Worm (Caenorhabditis elegans) whole organism, young adult: ENCODE data around the gene atg-2.
A peak's percentile ranks its signal among the peaks of the same experiment; 100 is the strongest.

Experiments used
- B0035.1 ChIP-seq: sonication (generic microtip); optimal IDR thresholded peaks from 2 replicates; lab custom pipeline; 2016; ENCODE audit warnings: missing genetic modification characterization, mild to moderate bottlenecking, missing compliant biosample characterization, missing genotype, missing genetic modification reagents
- B0261.1 ChIP-seq: sonication (generic microtip); optimal IDR thresholded peaks from 2 replicates; lab custom pipeline; 2016; ENCODE audit warnings: mild to moderate bottlenecking, missing genetic modification characterization, moderate library complexity, missing compliant biosample characterization
- C06A6.2 ChIP-seq: fragments of 200-800 bp; sonication (Bioruptor generic); conservative IDR thresholded peaks from 2 replicates; pipeline ENCODE4 v1.3.6; 2022; ENCODE audit warnings: missing genetic modification characterization, missing compliant biosample characterization
- D2030.7 ChIP-seq: fragments of 200-800 bp; sonication (Bioruptor generic); IDR thresholded peaks from 2 replicates; pipeline ENCODE4 v1.3.6; 2022; ENCODE audit warnings: missing genetic modification reagents, missing genetic modification characterization, missing compliant biosample characterization
- F10E7.11 ChIP-seq: sonication (generic microtip); optimal IDR thresholded peaks from 2 replicates; lab custom pipeline; 2017; ENCODE audit warnings: mild to moderate bottlenecking, missing genetic modification characterization, moderate library complexity, missing compliant biosample characterization
- F22D6.2 ChIP-seq: sonication (generic microtip); optimal IDR thresholded peaks from 2 replicates; lab custom pipeline; 2016; ENCODE audit warnings: mild to moderate bottlenecking, missing genetic modification characterization, missing compliant biosample characterization
- F39B2.1 ChIP-seq: fragments of 200-800 bp; sonication (Bioruptor generic); IDR thresholded peaks from 2 replicates; pipeline ENCODE4 v1.3.6; 2022; ENCODE audit warnings: missing genetic modification reagents, missing genetic modification characterization, missing compliant biosample characterization
- F57A8.1 ChIP-seq: fragments of 200-800 bp; sonication (Bioruptor generic); optimal IDR thresholded peaks from 2 replicates; lab custom pipeline; 2018; ENCODE audit warnings: mild to moderate bottlenecking, missing genetic modification characterization, moderate library complexity, missing compliant biosample characterization
- K12H6.12 ChIP-seq: fragments of 200-800 bp; sonication (Bioruptor generic); optimal IDR thresholded peaks from 2 replicates; lab custom pipeline; 2018; ENCODE audit warnings: mild to moderate bottlenecking, missing genetic modification characterization, missing compliant biosample characterization
- Y53F4B.3 ChIP-seq: fragments of 200-800 bp; sonication (Bioruptor generic); IDR thresholded peaks from 2 replicates; pipeline ENCODE4 v1.3.6; 2022; ENCODE audit warnings: missing genetic modification reagents, missing genetic modification characterization, missing compliant biosample characterization
- Y53G8AR.9 ChIP-seq: fragments of 200-800 bp; sonication (Bioruptor generic); conservative IDR thresholded peaks from 2 replicates; pipeline ENCODE4 v1.3.6; 2022; ENCODE audit warnings: missing genetic modification reagents, missing genetic modification characterization, missing compliant biosample characterization
- Y79H2A.3 ChIP-seq: fragments of 200-800 bp; sonication (Bioruptor generic); conservative IDR thresholded peaks from 2 replicates; pipeline ENCODE4 v1.3.6; 2022; ENCODE audit warnings: missing genetic modification reagents, missing genetic modification characterization, missing compliant biosample characterization
- ama-1 ChIP-seq, 3 experiments: fragments of 150-350 bp in 1 of 3; sonication (generic microtip) in 2 of 3; optimal IDR thresholded peaks; 2 replicates each; lab custom pipeline; 2014 to 2018; ENCODE audit warnings: missing biosample characterization in 2 of 3, missing genetic modification characterization in 2 of 3, missing genetic modification reagents in 2 of 3
- athp-1 ChIP-seq: sonication (generic microtip); optimal IDR thresholded peaks from 2 replicates; lab custom pipeline; 2017; ENCODE audit warnings: mild to moderate bottlenecking, missing genetic modification characterization, missing compliant biosample characterization
- bed-2 ChIP-seq: fragments of 200-800 bp; sonication (Bioruptor generic); IDR thresholded peaks from 2 replicates; pipeline ENCODE4 v1.3.6; 2022; ENCODE audit warnings: missing genetic modification reagents, missing genetic modification characterization, missing compliant biosample characterization
- cebp-2 ChIP-seq: fragments of 200-800 bp; sonication (Bioruptor generic); IDR thresholded peaks from 2 replicates; pipeline ENCODE4 v1.3.6; 2022; ENCODE audit warnings: missing genetic modification characterization, missing compliant biosample characterization
- ceh-100 ChIP-seq: fragments of 200-800 bp; sonication (Bioruptor generic); IDR thresholded peaks from 2 replicates; pipeline ENCODE4 v1.3.6; 2022; ENCODE audit warnings: missing genetic modification reagents, missing genetic modification characterization, missing compliant biosample characterization
- ceh-27 ChIP-seq: fragments of 200-800 bp; sonication (Bioruptor generic); optimal IDR thresholded peaks from 2 replicates; lab custom pipeline; 2018; ENCODE audit warnings: mild to moderate bottlenecking, missing genetic modification characterization, moderate library complexity, missing compliant biosample characterization
- ceh-91 ChIP-seq: fragments of 200-800 bp; sonication (Bioruptor generic); IDR thresholded peaks from 2 replicates; pipeline ENCODE4 v1.3.6; 2022; ENCODE audit warnings: missing genetic modification reagents, missing genetic modification characterization, missing compliant biosample characterization
- egl-18 ChIP-seq: fragments of 200-800 bp; sonication (Bioruptor generic); IDR thresholded peaks from 2 replicates; pipeline ENCODE4 v1.3.6; 2022; ENCODE audit warnings: missing genetic modification reagents, missing genetic modification characterization, missing compliant biosample characterization
- ekl-4 ChIP-seq: fragments of 200-800 bp; sonication (Bioruptor generic); IDR thresholded peaks from 2 replicates; pipeline ENCODE4 v1.3.6; 2022; ENCODE audit warnings: missing genetic modification reagents, missing genetic modification characterization, missing compliant biosample characterization
- hlh-12 ChIP-seq: sonication (generic microtip); optimal IDR thresholded peaks from 2 replicates; lab custom pipeline; 2016; ENCODE audit warnings: missing genetic modification characterization, missing compliant biosample characterization
- hmg-1.2 ChIP-seq: fragments of 200-800 bp; sonication (Bioruptor generic); IDR thresholded peaks from 2 replicates; pipeline ENCODE4 v1.3.6; 2022; ENCODE audit warnings: missing genetic modification reagents, missing genetic modification characterization, missing compliant biosample characterization
- hmg-20 ChIP-seq: fragments of 200-800 bp; sonication (Bioruptor generic); IDR thresholded peaks from 2 replicates; pipeline ENCODE4 v1.3.6; 2022; ENCODE audit warnings: missing genetic modification reagents, missing genetic modification characterization, missing compliant biosample characterization
- lag-1 ChIP-seq: fragments of 200-800 bp; sonication (Bioruptor generic); IDR thresholded peaks from 2 replicates; pipeline ENCODE4 v1.3.6; 2022; ENCODE audit warnings: missing genetic modification reagents, missing genetic modification characterization, missing compliant biosample characterization
- let-607 ChIP-seq, 2 experiments: fragments of 200-800 bp in 1 of 2; sonication (Bioruptor generic) in 1 of 2; sonication (generic microtip) in 1 of 2; optimal IDR thresholded peaks; 2 replicates each; lab custom pipeline; 2016 to 2018; ENCODE audit warnings: mild to moderate bottlenecking in 2 of 2, missing compliant biosample characterization in 2 of 2, missing genetic modification characterization in 2 of 2, moderate library complexity in 2 of 2, missing genotype in 1 of 2
- lin-54 ChIP-seq: fragments of 200-800 bp; sonication (Bioruptor generic); optimal IDR thresholded peaks from 2 replicates; lab custom pipeline; 2018; ENCODE audit warnings: mild to moderate bottlenecking, missing genetic modification characterization, missing compliant biosample characterization
- madf-10 ChIP-seq: sonication (generic microtip); optimal IDR thresholded peaks from 2 replicates; lab custom pipeline; 2016; ENCODE audit warnings: mild to moderate bottlenecking, missing genetic modification characterization, missing compliant biosample characterization
- madf-6 ChIP-seq: fragments of 200-800 bp; sonication (Bioruptor generic); IDR thresholded peaks from 2 replicates; pipeline ENCODE4 v1.3.6; 2022; ENCODE audit warnings: missing genetic modification reagents, missing genetic modification characterization, missing compliant biosample characterization
- mel-28 ChIP-seq: sonication (generic microtip); optimal IDR thresholded peaks from 2 replicates; lab custom pipeline; 2016; ENCODE audit warnings: borderline replicate concordance, mild to moderate bottlenecking, missing genetic modification characterization, missing compliant biosample characterization
- mxl-1 ChIP-seq: sonication (generic microtip); optimal IDR thresholded peaks from 2 replicates; lab custom pipeline; 2016; ENCODE audit warnings: missing genetic modification characterization, missing compliant biosample characterization
- nfyb-1 ChIP-seq: fragments of 200-800 bp; sonication (Bioruptor generic); IDR thresholded peaks from 2 replicates; pipeline ENCODE4 v1.3.6; 2022; ENCODE audit warnings: missing genetic modification reagents, missing genetic modification characterization, missing compliant biosample characterization
- nhr-80 ChIP-seq: sonication (generic microtip); optimal IDR thresholded peaks from 2 replicates; lab custom pipeline; 2016; ENCODE audit warnings: missing genetic modification characterization, missing compliant biosample characterization
- repo-1 ChIP-seq: sonication (generic microtip); optimal IDR thresholded peaks from 2 replicates; lab custom pipeline; 2017; ENCODE audit warnings: mild to moderate bottlenecking, missing genetic modification characterization, missing compliant biosample characterization
- sea-2 ChIP-seq: fragments of 200-800 bp; sonication (Bioruptor generic); IDR thresholded peaks from 2 replicates; pipeline ENCODE4 v1.3.6; 2022; ENCODE audit warnings: missing genetic modification characterization, missing compliant biosample characterization
- snpc-1.3 ChIP-seq: sonication (generic microtip); optimal IDR thresholded peaks from 2 replicates; lab custom pipeline; 2017; ENCODE audit warnings: missing genetic modification characterization, mild to moderate bottlenecking, missing compliant biosample characterization, antibody characterized with exemption, moderate library complexity, missing genotype, missing genetic modification reagents; ENCODE audit not compliant: insufficient read depth
- snpc-4 ChIP-seq, 5 experiments: fragments of 150-350 bp in 1 of 5; sonication (generic microtip) in 4 of 5; optimal IDR thresholded peaks; 2 replicates each; lab custom pipeline; 2014 to 2018; ENCODE audit warnings: missing genetic modification characterization in 5 of 5, missing biosample characterization in 3 of 5, antibody characterized with exemption in 2 of 5, mild to moderate bottlenecking in 2 of 5, missing compliant biosample characterization in 2 of 5, missing genotype in 2 of 5, moderate library complexity in 2 of 5, missing genetic modification reagents in 1 of 5
- somi-1 ChIP-seq: fragments of 200-800 bp; sonication (Bioruptor generic); optimal IDR thresholded peaks from 2 replicates; lab custom pipeline; 2018; ENCODE audit warnings: mild to moderate bottlenecking, missing genetic modification characterization, missing compliant biosample characterization
- tlf-1 ChIP-seq: fragments of 200-800 bp; sonication (Bioruptor generic); optimal IDR thresholded peaks from 2 replicates; lab custom pipeline; 2018; ENCODE audit warnings: mild to moderate bottlenecking, missing genetic modification characterization, missing compliant biosample characterization
- ztf-18 ChIP-seq: sonication (generic microtip); optimal IDR thresholded peaks from 2 replicates; lab custom pipeline; 2016; ENCODE audit warnings: missing genotype, mild to moderate bottlenecking, missing genetic modification characterization, missing compliant biosample characterization
- ztf-6 ChIP-seq: fragments of 200-800 bp; sonication (Bioruptor generic); IDR thresholded peaks from 2 replicates; pipeline ENCODE4 v1.3.6; 2022; ENCODE audit warnings: missing genetic modification reagents, missing genetic modification characterization, missing compliant biosample characterization

The atg-2 gene

ce11 chrX:6792281-6793003, 14.1 kb upstream of the atg-2 start (continued):
- TF ChIP-seq Y79H2A.3 (GFP tag; lab: Robert Waterston, UW) = 0 out of 2 replicates have a peak, but pooled peaks have one; percentile 26
- no peak; the same call in 1 of the 2 replicates for TF ChIP-seq hmg-1.2 (GFP tag; lab: Robert Waterston, UW)
- no peak for TF ChIP-seq ama-1 (optimal IDR thresholded peaks at IDR 0.05; lab: Kevin White, UChicago)
- no peak for TF ChIP-seq ama-1 (GFP tag; optimal IDR thresholded peaks at IDR 0.05; lab: Kevin White, UChicago)
- no peak for TF ChIP-seq Y53F4B.3
- peak in 1 of 2 experiments; percentile 10 for TF ChIP-seq let-607 (tag; optimal IDR thresholded peaks at IDR 0.05; lab: Kevin White, UChicago)
- TF ChIP-seq F57A8.1 = no peak
- no peak for TF ChIP-seq bed-2 (GFP tag; lab: Robert Waterston, UW)
- TF ChIP-seq snpc-4 (GFP tag; optimal IDR thresholded peaks at IDR 0.05; lab: Kevin White, UChicago) = no peak
- TF ChIP-seq snpc-4 (tag; optimal IDR thresholded peaks at IDR 0.05; lab: Kevin White, UChicago) = no peak
- no peak; the same call in 1 of the 2 replicates for TF ChIP-seq madf-6 (GFP tag; lab: Robert Waterston, UW)
- peak; percentile 63 for TF ChIP-seq nhr-80 (tag; lab: Kevin White, UChicago)
- no peak for TF ChIP-seq ekl-4 (GFP tag; lab: Robert Waterston, UW)
- no peak for TF ChIP-seq mxl-1
- no peak for TF ChIP-seq athp-1 (tag; lab: Kevin White, UChicago)
- peak; percentile 75; the same call in 1 of the 2 replicates for TF ChIP-seq nfyb-1 (GFP tag; lab: Robert Waterston, UW)
- TF ChIP-seq tlf-1 = no peak
- TF ChIP-seq F39B2.1 = no peak
- TF ChIP-seq snpc-1.3 (tag; lab: Kevin White, UChicago) = no peak
- TF ChIP-seq repo-1 (tag; lab: Kevin White, UChicago) = no peak
- TF ChIP-seq lin-54 (GFP tag; lab: Kevin White, UChicago) = no peak
- TF ChIP-seq lag-1 (GFP tag; lab: Robert Waterston, UW) = no peak
- TF ChIP-seq hmg-20 (GFP tag; lab: Robert Waterston, UW) = no peak
- TF ChIP-seq F22D6.2 (tag; lab: Kevin White, UChicago) = no peak
- TF ChIP-seq ztf-6 (GFP tag; lab: Robert Waterston, UW) = no peak
- TF ChIP-seq mel-28 (tag; lab: Kevin White, UChicago) = no peak
- no peak for TF ChIP-seq ceh-27 (GFP tag; lab: Kevin White, UChicago)
- no peak for TF ChIP-seq D2030.7 (GFP tag; lab: Robert Waterston, UW)
- peak; percentile 90 for TF ChIP-seq Y53G8AR.9 (GFP tag; lab: Robert Waterston, UW)
- TF ChIP-seq hlh-12 (tag; lab: Kevin White, UChicago) = no peak
- no peak for TF ChIP-seq B0035.1 (tag; lab: Kevin White, UChicago)
- TF ChIP-seq cebp-2 (GFP tag; lab: Robert Waterston, UW) = no peak
- no peak for TF ChIP-seq C06A6.2 (GFP tag; lab: Robert Waterston, UW)
- no peak for TF ChIP-seq ceh-100 (GFP tag; lab: Robert Waterston, UW)
- no peak for TF ChIP-seq F10E7.11
- TF ChIP-seq somi-1 (GFP tag; lab: Kevin White, UChicago) = no peak
- TF ChIP-seq ztf-18 (tag; lab: Kevin White, UChicago) = no peak
- no peak for TF ChIP-seq ceh-91 (GFP tag; lab: Robert Waterston, UW)
- TF ChIP-seq sea-2 (GFP tag; lab: Robert Waterston, UW) = no peak
- TF ChIP-seq egl-18 (GFP tag; lab: Robert Waterston, UW) = no peak
- peak; percentile 68 for TF ChIP-seq madf-10 (tag; lab: Kevin White, UChicago)
- TF ChIP-seq B0261.1 (tag; lab: Kevin White, UChicago) = no peak
- TF ChIP-seq K12H6.12 (tag; lab: Kevin White, UChicago) = no peak
- TF ChIP-seq, all 124 proteins: peak for 11
